Worm (Caenorhabditis elegans) whole organism, late embryonic: ENCODE data around the gene Y39B6A.25.

Experiments
- F13H6.1 ChIP-seq: sonication (generic microtip); optimal IDR thresholded peaks from 2 replicates; lab custom pipeline; 2016; ENCODE audit warnings: missing genetic modification characterization, missing compliant biosample characterization
- ceh-48 ChIP-seq: sonication (generic microtip); optimal IDR thresholded peaks from 2 replicates; lab custom pipeline; 2016; ENCODE audit warnings: missing genetic modification characterization, inconsistent platforms, missing compliant biosample characterization
- che-1 ChIP-seq: sonication (generic microtip); optimal IDR thresholded peaks from 2 replicates; lab custom pipeline; 2016; ENCODE audit warnings: mild to moderate bottlenecking, missing genetic modification characterization, missing compliant biosample characterization
- dve-1 ChIP-seq: sonication (generic microtip); optimal IDR thresholded peaks from 2 replicates; lab custom pipeline; 2017; ENCODE audit warnings: antibody characterized with exemption, mild to moderate bottlenecking, missing genetic modification characterization, missing compliant biosample characterization
- elt-4 ChIP-seq: sonication (generic microtip); optimal IDR thresholded peaks from 2 replicates; lab custom pipeline; 2016; ENCODE audit warnings: missing genetic modification characterization, missing compliant biosample characterization
- fkh-10 ChIP-seq: fragments of 150-350 bp; optimal IDR thresholded peaks from 2 replicates; lab custom pipeline; 2014; ENCODE audit warnings: missing biosample characterization, missing genetic modification reagents, missing genetic modification characterization
- hlh-6 ChIP-seq: sonication (generic microtip); optimal IDR thresholded peaks from 2 replicates; lab custom pipeline; 2016; ENCODE audit warnings: missing genotype, missing genetic modification characterization, missing compliant biosample characterization
- hlh-8 ChIP-seq: sonication (generic microtip); optimal IDR thresholded peaks from 2 replicates; lab custom pipeline; 2016; ENCODE audit warnings: missing genotype, missing genetic modification characterization, missing compliant biosample characterization
- nhr-11 ChIP-seq: fragments of 150-350 bp; optimal IDR thresholded peaks from 2 replicates; lab custom pipeline; 2014; ENCODE audit warnings: missing biosample characterization, missing genetic modification characterization
- pha-4 ChIP-seq: fragments of 150-350 bp; optimal IDR thresholded peaks from 2 replicates; lab custom pipeline; 2018; ENCODE audit warnings: missing biosample characterization, missing genetic modification reagents, missing genetic modification characterization
- pros-1 ChIP-seq: fragments of 150-350 bp; optimal IDR thresholded peaks from 2 replicates; lab custom pipeline; 2014; ENCODE audit warnings: missing biosample characterization, missing genetic modification reagents, missing genetic modification characterization
- sox-4 ChIP-seq: sonication (generic microtip); optimal IDR thresholded peaks from 2 replicates; lab custom pipeline; 2017; ENCODE audit warnings: mild to moderate bottlenecking, missing genetic modification characterization, inconsistent platforms, missing compliant biosample characterization
- tbx-2 ChIP-seq: sonication (generic microtip); optimal IDR thresholded peaks from 2 replicates; lab custom pipeline; 2016; ENCODE audit warnings: missing genetic modification characterization, missing compliant biosample characterization
- unc-86 ChIP-seq: sonication (generic microtip); optimal IDR thresholded peaks from 2 replicates; lab custom pipeline; 2016; ENCODE audit warnings: missing genetic modification characterization, missing compliant biosample characterization

ce11 chrV:19047442-19047841, 21.2 kb downstream of the Y39B6A.25 start:
- TF ChIP-seq hlh-6 (tag; lab: Kevin White, UChicago) (no peak), unc-86 (tag; lab: Kevin White, UChicago) (no peak), ceh-48 (tag; lab: Kevin White, UChicago) (no peak), tbx-2 (tag; lab: Kevin White, UChicago) (no peak), dve-1 (no peak), pha-4 (tag; lab: Kevin White, UChicago) (no peak), sox-4 (tag; lab: Kevin White, UChicago) (no peak), fkh-10 (GFP tag; lab: Kevin White, UChicago) (no peak), F13H6.1 (tag; lab: Kevin White, UChicago) (no peak), nhr-11 (tag; lab: Kevin White, UChicago) (no peak), elt-4 (tag; lab: Kevin White, UChicago) (no peak), pros-1 (tag; lab: Kevin White, UChicago) (no peak), che-1 (tag; lab: Kevin White, UChicago) (no peak), hlh-8 (tag; lab: Kevin White, UChicago) (no peak)
